Worm (Caenorhabditis elegans): ENCODE measurements around the gene W02A2.5.

Gene W02A2.5

ce11 chrIV:13327064-13327463, 15.6 kb upstream of the W02A2.5 start:
- no peak for TF ChIP-seq unc-62 (GFP tag; optimal IDR thresholded peaks at IDR 0.05)

ce11 chrIV:13328059-13328458, 14.6 kb upstream of the W02A2.5 start, which contains the start of gene far-6:
far-6 (plus strand) TSS chrIV:13328359.
- no peak for TF ChIP-seq unc-62 (GFP tag; optimal IDR thresholded peaks at IDR 0.05)

- no peak for TF ChIP-seq unc-62 (GFP tag; optimal IDR thresholded peaks at IDR 0.05)
These were observed 12.1 kb upstream of the W02A2.5 start for ce11 chrIV:13330547-13330946.

ce11 chrIV:13331285-13331684, 11.4 kb upstream of the W02A2.5 start, which contains the start of gene pqn-74:
pqn-74 (minus strand) TSS chrIV:13331406.
- TF ChIP-seq unc-62 (GFP tag; optimal IDR thresholded peaks at IDR 0.05) = no peak

- TF ChIP-seq unc-62 (GFP tag; optimal IDR thresholded peaks at IDR 0.05) = no peak
These were observed 8.4 kb upstream of the W02A2.5 start for ce11 chrIV:13334287-13334686.

- no peak for TF ChIP-seq unc-62 (GFP tag; optimal IDR thresholded peaks at IDR 0.05)
These were observed 3.4 kb downstream of the W02A2.5 start for ce11 chrIV:13346078-13346477.

ce11 chrIV:13347232-13347715, 4.6 kb downstream of the W02A2.5 start, which contains the start of gene W02A2.9:
W02A2.9 (plus strand) TSS chrIV:13347665.
- TF ChIP-seq unc-62 (GFP tag; optimal IDR thresholded peaks at IDR 0.05) = no peak

ce11 chrIV:13348592-13348991, 5.9 kb downstream of the W02A2.5 start, which contains the start of gene W02A2.12:
W02A2.12 (minus strand) TSS chrIV:13348831.
- no peak for TF ChIP-seq unc-62 (GFP tag; optimal IDR thresholded peaks at IDR 0.05)

- TF ChIP-seq unc-62 (GFP tag; optimal IDR thresholded peaks at IDR 0.05) = no peak
These were observed 10.6 kb downstream of the W02A2.5 start, which contains the start of the genes rec-8 and mex-5 for ce11 chrIV:13353143-13353773. rec-8 (minus strand) TSS chrIV:13353193. mex-5 (plus strand) TSS chrIV:13353723.

ce11 chrIV:13354044-13354443, 11.4 kb downstream of the W02A2.5 start:
- TF ChIP-seq unc-62 (GFP tag; optimal IDR thresholded peaks at IDR 0.05) = no peak

- no peak for TF ChIP-seq unc-62 (GFP tag; optimal IDR thresholded peaks at IDR 0.05)
These were observed 13.3 kb downstream of the W02A2.5 start for ce11 chrIV:13356005-13356404.

- no peak for TF ChIP-seq unc-62 (GFP tag; optimal IDR thresholded peaks at IDR 0.05)
These were observed 15.8 kb downstream of the W02A2.5 start, which contains the start of gene W02A2.8 for ce11 chrIV:13358488-13358887. W02A2.8 (minus strand) TSS chrIV:13358588.

- no peak for TF ChIP-seq unc-62 (GFP tag; optimal IDR thresholded peaks at IDR 0.05)
These were observed 17.5 kb downstream of the W02A2.5 start, which contains the start of gene Y62E10A.3 for ce11 chrIV:13360144-13360543. Y62E10A.3 (minus strand) TSS chrIV:13360244.

- TF ChIP-seq unc-62 (GFP tag; optimal IDR thresholded peaks at IDR 0.05) = no peak
These were observed 22.2 kb downstream of the W02A2.5 start, which contains the start of gene srsx-25 for ce11 chrIV:13364869-13365268. srsx-25 (plus strand) TSS chrIV:13365169.

ce11 chrIV:13369120-13369842, 26.6 kb downstream of the W02A2.5 start, which contains the start of gene agt-1:
agt-1 (minus strand) TSS chrIV:13369412.
- TF ChIP-seq unc-62 (GFP tag; optimal IDR thresholded peaks at IDR 0.05) = no peak

- no peak for TF ChIP-seq unc-62 (GFP tag; optimal IDR thresholded peaks at IDR 0.05)
These were observed 27.6 kb downstream of the W02A2.5 start, which contains the start of the genes rla-2, popl-7 and Y62E10A.24 for ce11 chrIV:13370235-13370739. rla-2 (minus strand) TSS chrIV:13370285. popl-7 (plus strand) TSS chrIV:13370689. Y62E10A.24 (plus strand) TSS chrIV:13370710.
